Worm (Caenorhabditis elegans): ENCODE data around the gene syd-2.
A peak's percentile ranks its signal among the peaks of the same experiment; 100 is the strongest.

DNA sequence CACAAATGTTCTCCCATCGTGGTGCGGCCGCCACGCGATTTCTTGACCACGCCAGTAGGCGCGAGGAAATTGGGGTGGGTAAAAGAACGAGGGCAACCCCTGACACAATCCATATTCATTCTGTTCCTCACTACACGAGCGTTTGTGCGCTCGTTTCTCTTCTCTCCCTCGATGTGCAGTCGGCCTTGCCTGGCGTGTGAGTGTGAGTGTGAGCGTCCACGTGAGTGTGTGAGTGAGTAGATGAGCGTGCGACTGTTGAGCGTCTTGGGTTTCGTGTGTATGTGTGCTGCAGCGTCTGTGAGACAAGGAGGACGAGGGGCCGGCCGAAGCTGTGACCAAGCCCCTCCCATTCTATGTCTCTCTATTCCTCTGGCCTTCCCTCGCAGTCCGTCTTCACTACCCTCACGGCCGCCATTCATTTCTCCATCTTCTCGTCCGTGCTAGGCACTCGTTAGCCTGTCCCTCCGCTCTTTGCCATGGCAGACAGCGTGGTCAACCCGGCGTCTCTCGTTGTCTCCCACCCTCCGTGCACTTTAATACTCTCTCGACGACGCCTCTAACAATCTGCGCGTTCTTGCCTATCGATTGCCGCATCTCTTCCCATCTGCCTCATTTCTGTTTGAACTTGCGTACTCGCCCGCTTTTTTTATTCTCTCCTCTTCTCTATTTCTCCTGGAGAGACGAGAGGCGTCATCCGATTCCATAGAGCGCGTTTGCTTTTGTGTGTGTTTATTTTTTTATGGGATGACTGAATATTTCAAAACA lies 13.5 kb upstream of the syd-2 start:
- peak; percentile 33 for TF ChIP-seq blmp-1 (tag; optimal IDR thresholded peaks at IDR 0.05)
- peak; percentile 30 for TF ChIP-seq unc-39 (tag; optimal IDR thresholded peaks at IDR 0.05)
- peak; percentile 77 for TF ChIP-seq M03D4.4 (tag; optimal IDR thresholded peaks at IDR 0.05)
- peak; percentile 54 for TF ChIP-seq lsy-2 (tag; optimal IDR thresholded peaks at IDR 0.05)
- TF ChIP-seq nhr-28 (tag; optimal IDR thresholded peaks at IDR 0.05): no peak

Data from whole organism, mixed stage, embryonic.